Worm (Caenorhabditis elegans) whole organism, L1 larva: ENCODE measurements around the gene Y62H9A.16.

Source experiments
- aly-2 ChIP-seq: fragments of 150-350 bp; optimal IDR thresholded peaks from 2 replicates; lab custom pipeline; 2014; ENCODE audit warnings: missing biosample characterization, missing genetic modification characterization
- ama-1 ChIP-seq: fragments of 150-350 bp; optimal IDR thresholded peaks from 2 replicates; lab custom pipeline; 2014
- blmp-1 ChIP-seq: fragments of 150-350 bp; optimal IDR thresholded peaks from 2 replicates; lab custom pipeline; 2014; ENCODE audit warnings: missing biosample characterization, missing genetic modification characterization
- ces-1 ChIP-seq: fragments of 150-350 bp; optimal IDR thresholded peaks from 2 replicates; lab custom pipeline; 2014; ENCODE audit warnings: missing biosample characterization, missing genetic modification reagents, missing genetic modification characterization
- hlh-4 ChIP-seq: sonication (generic microtip); optimal IDR thresholded peaks from 2 replicates; lab custom pipeline; 2016; ENCODE audit warnings: mild to moderate bottlenecking, missing genetic modification characterization, missing compliant biosample characterization
- nhr-11 ChIP-seq: fragments of 150-350 bp; optimal IDR thresholded peaks from 2 replicates; lab custom pipeline; 2014; ENCODE audit warnings: missing biosample characterization, missing genetic modification characterization
- nhr-237 ChIP-seq: fragments of 150-350 bp; optimal IDR thresholded peaks from 2 replicates; lab custom pipeline; 2014; ENCODE audit warnings: missing biosample characterization, missing genetic modification characterization
- pqm-1 ChIP-seq: sonication (generic microtip); optimal IDR thresholded peaks from 3 replicates; lab custom pipeline; 2017; ENCODE audit warnings: missing biosample characterization, missing genetic modification characterization
- skn-1 ChIP-seq: fragments of 150-350 bp; optimal IDR thresholded peaks from 2 replicates; lab custom pipeline; 2014; ENCODE audit warnings: missing biosample characterization, missing genetic modification characterization
- sup-37 ChIP-seq: fragments of 200-800 bp; sonication (Bioruptor generic); optimal IDR thresholded peaks from 2 replicates; lab custom pipeline; 2018; ENCODE audit warnings: mild to moderate bottlenecking, missing genetic modification characterization, missing compliant biosample characterization
- unc-30 ChIP-seq: sonication (generic microtip); optimal IDR thresholded peaks from 2 replicates; lab custom pipeline; 2017; ENCODE audit warnings: missing biosample characterization, missing genetic modification characterization
- unc-98 ChIP-seq: fragments of 200-800 bp; sonication (Bioruptor generic); IDR thresholded peaks from 2 replicates; pipeline ENCODE4 v1.3.6; 2022; ENCODE audit warnings: missing genetic modification characterization, missing compliant biosample characterization

DNA sequence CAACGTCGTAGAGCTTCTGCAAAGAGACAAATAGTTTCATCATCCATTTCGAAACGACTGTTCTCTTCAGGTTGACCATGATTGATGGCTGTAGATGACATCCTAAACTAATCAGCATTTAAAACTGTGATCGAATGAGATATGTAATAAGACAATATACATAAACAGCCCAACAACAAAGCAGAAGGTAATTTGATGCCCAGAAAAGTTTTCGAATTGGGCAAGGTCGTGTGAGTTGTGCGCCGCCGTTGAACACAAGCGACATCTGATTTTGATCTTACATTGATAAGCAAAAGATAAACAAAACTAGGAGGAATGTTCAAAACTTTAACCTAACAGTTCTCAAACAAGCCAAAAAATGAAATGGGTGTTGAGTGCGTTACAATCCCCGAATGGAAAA lies 32.5 kb upstream of the Y62H9A.16 start, which contains the start of gene Y62H9A.7:
- no peak for TF ChIP-seq pqm-1
- TF ChIP-seq ama-1 (lab: Kevin White, UChicago) = no peak
- no peak for TF ChIP-seq skn-1 (tag; lab: Kevin White, UChicago)
- no peak for TF ChIP-seq sup-37
- no peak for TF ChIP-seq blmp-1 (tag; lab: Kevin White, UChicago)
- TF ChIP-seq ces-1 (GFP tag; lab: Kevin White, UChicago) = no peak
- no peak for TF ChIP-seq nhr-11 (tag; lab: Kevin White, UChicago)
- TF ChIP-seq unc-98 = no peak
- TF ChIP-seq aly-2 (tag; lab: Kevin White, UChicago) = no peak
- TF ChIP-seq nhr-237 (tag; lab: Kevin White, UChicago) = no peak
- TF ChIP-seq hlh-4 = no peak
- no peak for TF ChIP-seq unc-30
